Worm (Caenorhabditis elegans) whole organism, young adult: ENCODE results near the gene T24D5.3.

Source experiments
- B0261.1 ChIP-seq: sonication (generic microtip); optimal IDR thresholded peaks from 2 replicates; lab custom pipeline; 2016; ENCODE audit warnings: mild to moderate bottlenecking, missing genetic modification characterization, moderate library complexity, missing compliant biosample characterization
- C06A6.2 ChIP-seq: fragments of 200-800 bp; sonication (Bioruptor generic); conservative IDR thresholded peaks from 2 replicates; pipeline ENCODE4 v1.3.6; 2022; ENCODE audit warnings: missing genetic modification characterization, missing compliant biosample characterization
- C17E4.6 ChIP-seq: fragments of 200-800 bp; sonication (Bioruptor generic); IDR thresholded peaks from 2 replicates; pipeline ENCODE4 v1.3.6; 2022; ENCODE audit warnings: missing genetic modification reagents, missing genetic modification characterization, missing compliant biosample characterization
- F10E7.11 ChIP-seq: sonication (generic microtip); optimal IDR thresholded peaks from 2 replicates; lab custom pipeline; 2017; ENCODE audit warnings: mild to moderate bottlenecking, missing genetic modification characterization, moderate library complexity, missing compliant biosample characterization
- F57C9.4 ChIP-seq: sonication (generic microtip); optimal IDR thresholded peaks from 2 replicates; lab custom pipeline; 2017; ENCODE audit warnings: mild to moderate bottlenecking, missing genetic modification characterization, missing compliant biosample characterization
- Y95B8A.8 ChIP-seq: fragments of 200-800 bp; sonication (Bioruptor generic); IDR thresholded peaks from 2 replicates; pipeline ENCODE4 v1.3.6; 2022; ENCODE audit warnings: missing genetic modification reagents, missing genetic modification characterization, missing compliant biosample characterization
- ZK185.1 ChIP-seq: sonication (generic microtip); optimal IDR thresholded peaks from 2 replicates; lab custom pipeline; 2016; ENCODE audit warnings: mild to moderate bottlenecking, missing genetic modification characterization, missing compliant biosample characterization; ENCODE audit not compliant: poor library complexity, severe bottlenecking
- ama-1 ChIP-seq, 3 experiments: fragments of 150-350 bp in 1 of 3; sonication (generic microtip) in 2 of 3; optimal IDR thresholded peaks; 2 replicates each; lab custom pipeline; 2014 to 2018; ENCODE audit warnings: missing biosample characterization in 2 of 3, missing genetic modification characterization in 2 of 3, missing genetic modification reagents in 2 of 3
- aptf-2 ChIP-seq: fragments of 200-800 bp; sonication (Bioruptor generic); conservative IDR thresholded peaks from 2 replicates; pipeline ENCODE4 v1.3.6; 2022; ENCODE audit warnings: missing genetic modification reagents, missing genetic modification characterization, missing compliant biosample characterization
- atf-7 ChIP-seq: sonication (generic microtip); optimal IDR thresholded peaks from 2 replicates; lab custom pipeline; 2017; ENCODE audit warnings: mild to moderate bottlenecking, missing genetic modification characterization, missing compliant biosample characterization
- athp-1 ChIP-seq: sonication (generic microtip); optimal IDR thresholded peaks from 2 replicates; lab custom pipeline; 2017; ENCODE audit warnings: mild to moderate bottlenecking, missing genetic modification characterization, missing compliant biosample characterization
- attf-5 ChIP-seq: fragments of 200-800 bp; sonication (Bioruptor generic); optimal IDR thresholded peaks from 2 replicates; lab custom pipeline; 2018; ENCODE audit warnings: mild to moderate bottlenecking, missing genetic modification characterization, missing compliant biosample characterization
- attf-6 ChIP-seq: fragments of 200-800 bp; sonication (Bioruptor generic); IDR thresholded peaks from 2 replicates; pipeline ENCODE4 v1.3.6; 2022; ENCODE audit warnings: missing genetic modification reagents, missing genetic modification characterization, missing compliant biosample characterization
- cebp-1 ChIP-seq, 2 experiments: fragments of 200-800 bp in 1 of 2; sonication (Bioruptor generic) in 1 of 2; sonication (generic microtip) in 1 of 2; IDR thresholded peaks in 1 of 2; optimal IDR thresholded peaks in 1 of 2; 2 replicates each; pipeline versions ENCODE4 v1.3.6 to Lab custom; 2017 to 2022; ENCODE audit warnings: missing compliant biosample characterization in 2 of 2, missing genetic modification characterization in 2 of 2, mild to moderate bottlenecking in 1 of 2, missing genetic modification reagents in 1 of 2, moderate library complexity in 1 of 2
- cebp-2 ChIP-seq: fragments of 200-800 bp; sonication (Bioruptor generic); IDR thresholded peaks from 2 replicates; pipeline ENCODE4 v1.3.6; 2022; ENCODE audit warnings: missing genetic modification characterization, missing compliant biosample characterization
- ceh-58 ChIP-seq: fragments of 200-800 bp; sonication (Bioruptor generic); IDR thresholded peaks from 2 replicates; pipeline ENCODE4 v1.3.6; 2022; ENCODE audit warnings: missing genetic modification characterization, missing compliant biosample characterization
- dpff-1 ChIP-seq: sonication (generic microtip); optimal IDR thresholded peaks from 2 replicates; lab custom pipeline; 2017; ENCODE audit warnings: mild to moderate bottlenecking, missing genetic modification characterization, missing compliant biosample characterization
- ekl-4 ChIP-seq: fragments of 200-800 bp; sonication (Bioruptor generic); IDR thresholded peaks from 2 replicates; pipeline ENCODE4 v1.3.6; 2022; ENCODE audit warnings: missing genetic modification reagents, missing genetic modification characterization, missing compliant biosample characterization
- hlh-12 ChIP-seq: sonication (generic microtip); optimal IDR thresholded peaks from 2 replicates; lab custom pipeline; 2016; ENCODE audit warnings: missing genetic modification characterization, missing compliant biosample characterization
- hlh-26 ChIP-seq: fragments of 200-800 bp; sonication (Bioruptor generic); conservative IDR thresholded peaks from 2 replicates; pipeline ENCODE4 v1.3.6; 2022; ENCODE audit warnings: missing genetic modification reagents, missing genetic modification characterization, missing compliant biosample characterization
- lsl-1 ChIP-seq: fragments of 200-800 bp; sonication (Bioruptor generic); optimal IDR thresholded peaks from 2 replicates; lab custom pipeline; 2018; ENCODE audit warnings: mild to moderate bottlenecking, missing genetic modification characterization, moderate library complexity, missing compliant biosample characterization
- mel-28 ChIP-seq: sonication (generic microtip); optimal IDR thresholded peaks from 2 replicates; lab custom pipeline; 2016; ENCODE audit warnings: borderline replicate concordance, mild to moderate bottlenecking, missing genetic modification characterization, missing compliant biosample characterization
- nfya-2 ChIP-seq: fragments of 200-800 bp; sonication (Bioruptor generic); IDR thresholded peaks from 2 replicates; pipeline ENCODE4 v1.3.6; 2022; ENCODE audit warnings: missing genetic modification reagents, missing genetic modification characterization, missing compliant biosample characterization
- nhr-120 ChIP-seq: fragments of 200-800 bp; sonication (Bioruptor generic); IDR thresholded peaks from 2 replicates; pipeline ENCODE4 v1.3.6; 2022; ENCODE audit warnings: missing genetic modification characterization, missing compliant biosample characterization
- nhr-179 ChIP-seq: sonication (generic microtip); optimal IDR thresholded peaks from 2 replicates; lab custom pipeline; 2016; ENCODE audit warnings: mild to moderate bottlenecking, missing genetic modification characterization, missing compliant biosample characterization
- nhr-80 ChIP-seq: sonication (generic microtip); optimal IDR thresholded peaks from 2 replicates; lab custom pipeline; 2016; ENCODE audit warnings: missing genetic modification characterization, missing compliant biosample characterization
- nhr-90 ChIP-seq: sonication (generic microtip); optimal IDR thresholded peaks from 2 replicates; lab custom pipeline; 2016; ENCODE audit warnings: missing genotype, mild to moderate bottlenecking, missing genetic modification characterization, missing compliant biosample characterization
- pbrm-1 ChIP-seq: fragments of 200-800 bp; sonication (Bioruptor generic); IDR thresholded peaks from 2 replicates; pipeline ENCODE4 v1.3.6; 2022; ENCODE audit warnings: missing genetic modification reagents, missing genetic modification characterization, missing compliant biosample characterization
- rcor-1 ChIP-seq: fragments of 200-800 bp; sonication (Bioruptor generic); IDR thresholded peaks from 2 replicates; pipeline ENCODE4 v1.3.6; 2022; ENCODE audit warnings: missing genetic modification reagents, missing genetic modification characterization, missing compliant biosample characterization
- rec-8 ChIP-seq, 2 experiments: sonication (generic microtip); optimal IDR thresholded peaks; 2 replicates each; lab custom pipeline; 2016; ENCODE audit warnings: mild to moderate bottlenecking in 2 of 2, missing genetic modification characterization in 2 of 2, missing genetic modification reagents in 2 of 2, missing genotype in 2 of 2, missing biosample characterization in 1 of 2, missing compliant biosample characterization in 1 of 2, moderate library complexity in 1 of 2
- rpc-1 ChIP-seq, 2 experiments: fragments of 150-350 bp in 1 of 2; sonication (generic microtip) in 1 of 2; optimal IDR thresholded peaks; 2 replicates each; lab custom pipeline; 2014 to 2018; ENCODE audit warnings: missing biosample characterization in 1 of 2, missing genetic modification characterization in 1 of 2, missing genetic modification reagents in 1 of 2, missing genotype in 1 of 2
- snpc-1.1 ChIP-seq: sonication (generic microtip); optimal IDR thresholded peaks from 2 replicates; lab custom pipeline; 2017; ENCODE audit warnings: missing genetic modification characterization, mild to moderate bottlenecking, missing compliant biosample characterization, antibody characterized with exemption, moderate library complexity, missing genotype, missing genetic modification reagents; ENCODE audit not compliant: insufficient read depth
- snpc-1.3 ChIP-seq: sonication (generic microtip); optimal IDR thresholded peaks from 2 replicates; lab custom pipeline; 2017; ENCODE audit warnings: missing genetic modification characterization, mild to moderate bottlenecking, missing compliant biosample characterization, antibody characterized with exemption, moderate library complexity, missing genotype, missing genetic modification reagents; ENCODE audit not compliant: insufficient read depth
- somi-1 ChIP-seq: fragments of 200-800 bp; sonication (Bioruptor generic); optimal IDR thresholded peaks from 2 replicates; lab custom pipeline; 2018; ENCODE audit warnings: mild to moderate bottlenecking, missing genetic modification characterization, missing compliant biosample characterization
- tbp1 ChIP-seq: fragments of 200-800 bp; sonication (Bioruptor generic); optimal IDR thresholded peaks from 2 replicates; lab custom pipeline; 2018; ENCODE audit warnings: mild to moderate bottlenecking, missing genetic modification characterization, missing compliant biosample characterization
- ztf-25 ChIP-seq: fragments of 200-800 bp; sonication (Bioruptor generic); IDR thresholded peaks from 2 replicates; pipeline ENCODE4 v1.3.6; 2022; ENCODE audit warnings: missing genetic modification reagents, missing genetic modification characterization, missing compliant biosample characterization
- ztf-26 ChIP-seq: sonication (generic microtip); optimal IDR thresholded peaks from 2 replicates; lab custom pipeline; 2017; ENCODE audit warnings: missing genetic modification characterization, missing compliant biosample characterization

T24D5.3 gene

DNA sequence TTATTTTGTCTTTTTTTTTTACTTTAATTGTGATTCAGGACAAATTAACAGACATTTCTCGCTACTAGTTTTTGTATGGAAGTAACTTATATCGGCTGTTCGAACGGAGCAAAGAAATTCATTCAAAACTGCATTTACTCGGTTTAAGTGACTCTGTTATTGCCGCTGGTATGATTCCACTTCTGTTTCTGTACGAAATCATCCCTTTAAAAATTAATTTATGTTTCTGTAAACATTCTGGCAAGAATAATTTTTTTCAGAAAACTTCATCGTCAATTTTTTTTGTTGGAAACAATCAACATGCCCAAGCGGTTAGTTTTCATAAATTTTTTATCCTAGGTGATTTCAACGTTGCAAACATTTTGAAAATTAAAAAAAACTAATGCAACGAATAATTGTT lies at the start of gene T24D5.3:
Gene T24D5.3, plus strand, starts transcription at position 301 of the 400 bp plus-strand sequence.
- TF ChIP-seq ztf-25 (no peak), cebp-1 (GFP tag; IDR thresholded peaks at IDR 0.05; lab: Robert Waterston, UW) (no peak), cebp-1 (tag; optimal IDR thresholded peaks at IDR 0.05; lab: Kevin White, UChicago) (no peak)

DNA sequence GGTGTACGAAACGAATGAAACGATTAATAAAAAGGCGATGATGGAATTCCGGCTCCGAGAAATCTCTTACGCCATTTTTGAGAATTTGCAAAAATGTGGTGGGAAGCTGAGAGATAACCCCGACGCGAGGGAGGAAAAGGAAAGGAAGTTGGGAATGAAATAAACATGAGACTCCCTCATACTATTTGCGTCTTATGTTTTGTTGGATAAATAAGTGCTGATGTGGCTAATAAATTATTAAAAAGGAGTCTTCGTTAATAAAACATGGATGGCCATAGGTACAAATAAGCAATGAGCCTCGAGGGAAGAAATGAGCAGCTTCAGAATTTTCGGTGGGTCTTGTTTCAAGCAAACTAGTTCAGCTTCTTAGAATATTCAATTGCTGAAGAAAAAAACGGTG lies 47.5 kb upstream of the T24D5.3 start:
- TF ChIP-seq pbrm-1 (GFP tag; lab: Robert Waterston, UW) = no peak
- no peak for TF ChIP-seq nhr-179 (tag; lab: Kevin White, UChicago)
- TF ChIP-seq F57C9.4 (tag; lab: Kevin White, UChicago) = no peak
- TF ChIP-seq lsl-1 = no peak
- no peak for TF ChIP-seq snpc-1.1 (tag; lab: Kevin White, UChicago)
- no peak for TF ChIP-seq cebp-2 (GFP tag; lab: Robert Waterston, UW)
- TF ChIP-seq mel-28 (tag; lab: Kevin White, UChicago) = no peak
- no peak for TF ChIP-seq Y95B8A.8 (GFP tag; lab: Robert Waterston, UW)
- TF ChIP-seq ama-1 (optimal IDR thresholded peaks at IDR 0.05; lab: Kevin White, UChicago) = no peak
- TF ChIP-seq ama-1 (GFP tag; optimal IDR thresholded peaks at IDR 0.05; lab: Kevin White, UChicago) = no peak
- no peak for TF ChIP-seq hlh-26
- no peak for TF ChIP-seq snpc-1.3 (tag; lab: Kevin White, UChicago)
- no peak for TF ChIP-seq nhr-90 (tag; lab: Kevin White, UChicago)

DNA sequence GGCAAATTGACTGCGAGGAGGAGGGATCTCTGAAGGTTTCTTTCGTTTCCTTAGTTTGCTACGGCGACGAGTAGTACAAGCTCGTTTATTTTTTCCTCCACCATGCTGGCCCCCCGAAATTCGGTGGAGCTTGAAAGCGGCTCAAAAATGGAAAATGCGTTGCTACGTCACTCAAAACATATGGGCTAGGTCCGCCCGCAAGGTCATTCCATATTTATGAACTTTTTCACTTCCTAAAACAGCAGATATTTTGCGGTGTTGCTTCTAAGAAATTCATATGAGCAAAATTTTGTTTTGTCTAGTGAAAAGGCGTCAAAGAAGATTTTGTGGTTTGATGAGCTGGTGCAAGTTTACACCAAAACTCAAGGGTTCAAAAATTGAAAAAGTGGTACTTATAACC lies 45.4 kb upstream of the T24D5.3 start:
- no peak for TF ChIP-seq ZK185.1 (tag; lab: Kevin White, UChicago)
- no peak for TF ChIP-seq lsl-1
- TF ChIP-seq Y95B8A.8 (GFP tag; lab: Robert Waterston, UW) = no peak
- no peak for TF ChIP-seq F10E7.11
- TF ChIP-seq B0261.1 = no peak
- no peak for TF ChIP-seq dpff-1 (tag; lab: Kevin White, UChicago)
- TF ChIP-seq attf-6 (GFP tag; lab: Robert Waterston, UW) = no peak
- TF ChIP-seq athp-1 (tag; lab: Kevin White, UChicago) = no peak
- TF ChIP-seq ztf-26 (tag; lab: Kevin White, UChicago) = no peak
- no peak for TF ChIP-seq nhr-120
- no peak for TF ChIP-seq rec-8 (tag; optimal IDR thresholded peaks at IDR 0.05; lab: Kevin White, UChicago)
- TF ChIP-seq rpc-1 (optimal IDR thresholded peaks at IDR 0.05; lab: Kevin White, UChicago) = no peak
- TF ChIP-seq rpc-1 (tag; optimal IDR thresholded peaks at IDR 0.05; lab: Kevin White, UChicago) = no peak

DNA sequence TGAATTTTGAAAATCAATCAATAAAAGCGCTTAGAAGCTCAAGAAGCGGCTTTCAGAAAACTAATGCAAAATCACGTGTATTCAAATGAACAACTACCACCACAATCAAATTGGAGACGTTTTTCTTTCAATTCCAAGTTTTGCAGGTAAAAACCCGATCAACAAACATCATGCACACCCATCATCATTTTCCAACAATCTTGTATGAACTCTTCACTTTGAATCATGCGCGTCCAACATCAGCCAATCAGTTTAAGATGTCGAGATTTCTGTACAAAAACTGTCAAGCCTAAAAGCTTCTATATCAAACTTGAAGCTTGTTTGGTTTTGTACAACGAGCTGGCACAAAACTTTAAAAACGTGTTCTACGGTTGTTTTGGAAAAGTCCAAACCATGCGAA lies 41.1 kb upstream of the T24D5.3 start:
- TF ChIP-seq rcor-1 (GFP tag; lab: Robert Waterston, UW) = no peak

DNA sequence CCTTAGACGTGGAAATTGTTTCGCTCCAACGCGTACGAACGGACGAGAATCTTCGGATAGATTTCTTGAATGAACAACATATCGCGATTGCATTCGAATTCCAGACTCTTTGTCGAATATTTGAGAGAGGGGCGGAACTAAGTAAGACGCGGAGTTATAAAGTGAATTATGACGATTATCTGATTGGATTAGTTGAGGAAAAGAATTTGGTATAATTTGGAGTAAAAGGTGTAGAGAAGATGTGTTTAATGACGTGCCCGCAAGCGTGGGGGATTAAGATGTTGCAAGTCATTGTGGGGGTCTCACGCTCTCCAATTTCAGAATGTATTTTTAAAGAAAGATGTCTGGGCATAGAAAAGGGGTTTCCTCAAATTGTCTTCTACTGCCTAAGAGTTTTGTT lies 34.8 kb upstream of the T24D5.3 start:
- no peak for TF ChIP-seq atf-7 (tag; lab: Kevin White, UChicago)
- TF ChIP-seq, all 124 proteins: peak for 0

DNA sequence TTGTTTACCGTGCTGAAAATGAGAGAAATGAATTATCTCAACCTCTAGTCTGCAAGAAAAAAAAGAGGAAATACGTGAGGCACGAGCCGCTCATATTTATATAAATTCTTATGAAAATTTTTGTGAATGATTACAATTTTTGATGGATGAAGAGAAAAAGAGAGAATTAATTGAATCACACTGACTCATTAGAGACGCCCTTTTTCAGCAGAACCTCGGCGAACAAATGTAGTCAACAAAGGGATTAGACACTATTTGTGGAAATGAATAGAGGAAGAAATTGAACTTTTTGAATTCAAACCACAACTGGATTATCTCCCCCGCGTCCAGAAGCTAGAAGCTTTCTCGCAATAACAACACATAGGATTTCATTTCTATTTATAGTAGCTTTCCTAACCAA lies 33.1 kb upstream of the T24D5.3 start:
- no peak for TF ChIP-seq ekl-4
- no peak for TF ChIP-seq ama-1 (optimal IDR thresholded peaks at IDR 0.05; lab: Kevin White, UChicago)
- no peak for TF ChIP-seq ama-1 (GFP tag; optimal IDR thresholded peaks at IDR 0.05; lab: Kevin White, UChicago)
- no peak for TF ChIP-seq tbp1 (GFP tag; lab: Kevin White, UChicago)
- TF ChIP-seq C06A6.2 (GFP tag; lab: Robert Waterston, UW) = no peak
- TF ChIP-seq attf-5 (GFP tag; lab: Kevin White, UChicago) = no peak
- TF ChIP-seq nhr-80 (tag; lab: Kevin White, UChicago) = no peak
- TF ChIP-seq nfya-2 (GFP tag; lab: Robert Waterston, UW) = no peak
- no peak for TF ChIP-seq hlh-12 (tag; lab: Kevin White, UChicago)
- TF ChIP-seq aptf-2 (GFP tag; lab: Robert Waterston, UW) = no peak
- no peak for TF ChIP-seq ceh-58
- no peak for TF ChIP-seq somi-1 (GFP tag; lab: Kevin White, UChicago)
- no peak for TF ChIP-seq C17E4.6 (GFP tag; lab: Robert Waterston, UW)
